Fruit fly (Drosophila melanogaster) whole organism, adult: Measurements from ENCODE around the gene CG33630.

Experiments
- CG11617 ChIP-seq: fragments of 200-800 bp; sonication (Bioruptor generic); optimal IDR thresholded peaks from 2 replicates; lab custom pipeline; 2017; ENCODE audit warnings: mild to moderate bottlenecking, missing biosample characterization, missing genetic modification reagents, missing genetic modification characterization
- CG14711 ChIP-seq: fragments of 200-800 bp; sonication (Bioruptor generic); optimal IDR thresholded peaks from 2 replicates; lab custom pipeline; 2018; ENCODE audit warnings: missing biosample characterization, mild to moderate bottlenecking, missing genetic modification characterization, moderate library complexity
- CG1620 ChIP-seq: fragments of 200-800 bp; sonication (Bioruptor generic); optimal IDR thresholded peaks from 2 replicates; lab custom pipeline; 2016; ENCODE audit warnings: missing biosample characterization, missing genetic modification characterization
- CG33017 ChIP-seq: fragments of 200-800 bp; sonication (Bioruptor generic); optimal IDR thresholded peaks from 2 replicates; lab custom pipeline; 2018; ENCODE audit warnings: missing biosample characterization, mild to moderate bottlenecking, missing genetic modification characterization, moderate library complexity
- CG7101 ChIP-seq: fragments of 200-800 bp; sonication (Bioruptor generic); optimal IDR thresholded peaks from 2 replicates; lab custom pipeline; 2018; ENCODE audit warnings: missing biosample characterization, mild to moderate bottlenecking, missing genetic modification characterization, moderate library complexity
- Clk ChIP-seq: fragments of 200-800 bp; sonication (Bioruptor generic); optimal IDR thresholded peaks from 2 replicates; lab custom pipeline; 2017; ENCODE audit warnings: missing biosample characterization, missing genetic modification characterization
- Crg-1 ChIP-seq: fragments of 200-800 bp; sonication (Bioruptor generic); optimal IDR thresholded peaks from 2 replicates; lab custom pipeline; 2016; ENCODE audit warnings: missing biosample characterization, missing genetic modification characterization
- Hr96 ChIP-seq: fragments of 200-800 bp; sonication (Bioruptor generic); optimal IDR thresholded peaks from 2 replicates; lab custom pipeline; 2016; ENCODE audit warnings: missing biosample characterization, missing genetic modification characterization
- Mnt ChIP-seq: fragments of 200-800 bp; sonication (Bioruptor generic); optimal IDR thresholded peaks from 2 replicates; lab custom pipeline; 2016; ENCODE audit warnings: missing biosample characterization, mild to moderate bottlenecking, missing genetic modification characterization
- cnc ChIP-seq, 2 experiments: fragments of >200 bp; optimal IDR thresholded peaks; 2 replicates each; lab custom pipeline; 2017
- kay ChIP-seq: fragments of 200-800 bp; sonication (Bioruptor generic); peaks from one replicate; lab custom pipeline; 2016; ENCODE audit warnings: missing biosample characterization, missing genetic modification characterization, borderline replicate concordance
- pad ChIP-seq: fragments of 200-800 bp; sonication (Bioruptor generic); optimal IDR thresholded peaks from 3 replicates; lab custom pipeline; 2017; ENCODE audit warnings: missing biosample characterization, missing genetic modification characterization, mild to moderate bottlenecking, moderate library complexity, missing genetic modification reagents
- toe ChIP-seq: fragments of 200-800 bp; sonication (Bioruptor generic); optimal IDR thresholded peaks from 2 replicates; lab custom pipeline; 2016; ENCODE audit warnings: missing biosample characterization, missing genetic modification characterization

dm6 chr3R:10039188-10039587, 23.2 kb upstream of the CG33630 start:
- no peak for TF ChIP-seq Clk (GFP tag; lab: Kevin White, UChicago)
- no peak for TF ChIP-seq pad (GFP tag; lab: Kevin White, UChicago)
- no peak for TF ChIP-seq cnc (optimal IDR thresholded peaks at IDR 0.05; lab: Kevin White, UChicago)
- TF ChIP-seq toe (GFP tag; lab: Kevin White, UChicago): no peak
- TF ChIP-seq Mnt (GFP tag; lab: Kevin White, UChicago): no peak
- no peak for TF ChIP-seq CG1620 (GFP tag; lab: Kevin White, UChicago)
- no peak for TF ChIP-seq kay (GFP tag; lab: Kevin White, UChicago)
- no peak for TF ChIP-seq CG7101
- no peak for TF ChIP-seq CG33017 (tag; lab: Kevin White, UChicago)
- TF ChIP-seq CG11617 (GFP tag; lab: Kevin White, UChicago): no peak
- TF ChIP-seq Crg-1 (GFP tag; lab: Kevin White, UChicago): no peak
- TF ChIP-seq CG14711 (tag; lab: Kevin White, UChicago): no peak
- TF ChIP-seq Hr96 (GFP tag; lab: Kevin White, UChicago): no peak
